Fruit fly (Drosophila melanogaster) whole organism, embryonic: ENCODE measurements around the gene CG16965.

Source experiments
- Abd-B ChIP-seq: fragments of 200-800 bp; sonication (Bioruptor generic); optimal IDR thresholded peaks from 2 replicates; lab custom pipeline; 2018; ENCODE audit warnings: missing biosample characterization, mild to moderate bottlenecking, missing genetic modification characterization, moderate library complexity
- Antp ChIP-seq: fragments of 200-800 bp; sonication (Bioruptor generic); optimal IDR thresholded peaks from 3 replicates; lab custom pipeline; 2016; ENCODE audit warnings: missing biosample characterization, missing genetic modification characterization
- CG12659 ChIP-seq: fragments of 200-800 bp; sonication (Bioruptor generic); optimal IDR thresholded peaks from 3 replicates; lab custom pipeline; 2017; ENCODE audit warnings: mild to moderate bottlenecking, missing biosample characterization, missing genetic modification reagents, missing genetic modification characterization
- CG13287 ChIP-seq: fragments of 200-800 bp; sonication (Bioruptor generic); IDR thresholded peaks from 2 replicates; pipeline ENCODE4 v1.3.6; 2022; ENCODE audit warnings: missing biosample characterization, missing genetic modification characterization; ENCODE audit not compliant: partially characterized antibody
- CG14710 ChIP-seq: fragments of 200-800 bp; sonication (Bioruptor generic); optimal IDR thresholded peaks from 3 replicates; lab custom pipeline; 2019; ENCODE audit warnings: missing biosample characterization, mild to moderate bottlenecking, missing genetic modification characterization, moderate library complexity
- CG1603 ChIP-seq: fragments of 200-800 bp; sonication (Bioruptor generic); optimal IDR thresholded peaks from 2 replicates; lab custom pipeline; 2019; ENCODE audit warnings: missing biosample characterization, mild to moderate bottlenecking, missing genetic modification characterization, moderate library complexity
- CG16813 ChIP-seq: fragments of 200-800 bp; sonication (Bioruptor generic); IDR thresholded peaks from 3 replicates; pipeline ENCODE4 v1.3.6; 2022; ENCODE audit warnings: missing biosample characterization, missing genetic modification characterization; ENCODE audit not compliant: partially characterized antibody
- CG17186 ChIP-seq: fragments of 200-800 bp; sonication (Bioruptor generic); optimal IDR thresholded peaks from 3 replicates; lab custom pipeline; 2017; ENCODE audit warnings: missing biosample characterization, missing genetic modification reagents, missing genetic modification characterization
- CG17829 ChIP-seq: fragments of 200-800 bp; optimal IDR thresholded peaks from 2 replicates; lab custom pipeline; 2019; ENCODE audit warnings: missing biosample characterization, mild to moderate bottlenecking, missing genetic modification characterization, moderate library complexity
- CG3281 ChIP-seq: fragments of 200-800 bp; sonication (Bioruptor generic); optimal IDR thresholded peaks from 3 replicates; lab custom pipeline; 2017; ENCODE audit warnings: missing biosample characterization, mild to moderate bottlenecking, missing genetic modification characterization
- CG33213 ChIP-seq: fragments of 200-800 bp; sonication (Bioruptor generic); optimal IDR thresholded peaks from 3 replicates; lab custom pipeline; 2016; ENCODE audit warnings: missing biosample characterization, missing genetic modification characterization
- CG34224 ChIP-seq: fragments of 200-800 bp; sonication (Bioruptor generic); IDR thresholded peaks from 3 replicates; pipeline ENCODE4 v1.3.6; 2022; ENCODE audit warnings: missing biosample characterization, missing genetic modification characterization; ENCODE audit not compliant: partially characterized antibody
- CG34376 ChIP-seq: fragments of 200-800 bp; sonication (Bioruptor generic); optimal IDR thresholded peaks from 2 replicates; lab custom pipeline; 2018; ENCODE audit warnings: missing biosample characterization, mild to moderate bottlenecking, missing genetic modification characterization
- CG3847 ChIP-seq: fragments of 200-800 bp; sonication (Bioruptor generic); IDR thresholded peaks from 2 replicates; pipeline ENCODE4 v1.3.6; 2022; ENCODE audit warnings: missing biosample characterization, missing genetic modification characterization
- CG4617 ChIP-seq: fragments of 200-800 bp; sonication (Bioruptor generic); optimal IDR thresholded peaks from 3 replicates; lab custom pipeline; 2016; ENCODE audit warnings: missing biosample characterization, missing genetic modification characterization, borderline replicate concordance
- CG7357 ChIP-seq: fragments of 200-800 bp; sonication (Bioruptor generic); IDR thresholded peaks from 3 replicates; pipeline ENCODE4 v1.3.6; 2022; ENCODE audit warnings: missing biosample characterization, missing genetic modification characterization
- CG8924 ChIP-seq: fragments of 200-800 bp; optimal IDR thresholded peaks from 3 replicates; lab custom pipeline; 2019; ENCODE audit warnings: missing biosample characterization, mild to moderate bottlenecking, missing genetic modification characterization, moderate library complexity
- CG9797 ChIP-seq: fragments of 200-800 bp; sonication (Bioruptor generic); optimal IDR thresholded peaks from 3 replicates; lab custom pipeline; 2018; ENCODE audit warnings: missing biosample characterization, mild to moderate bottlenecking, missing genetic modification characterization
- CG9876 ChIP-seq: fragments of 200-800 bp; sonication (Bioruptor generic); optimal IDR thresholded peaks from 2 replicates; lab custom pipeline; 2016; ENCODE audit warnings: missing biosample characterization, missing genetic modification characterization
- Dp ChIP-seq: fragments of 200-800 bp; sonication (Bioruptor generic); optimal IDR thresholded peaks from 2 replicates; lab custom pipeline; 2018; ENCODE audit warnings: missing biosample characterization, mild to moderate bottlenecking, missing genetic modification characterization, moderate library complexity
- E2f1 ChIP-seq: fragments of 200-800 bp; sonication (Bioruptor generic); IDR thresholded peaks from 2 replicates; pipeline ENCODE4 v1.3.6; 2022; ENCODE audit warnings: missing biosample characterization, missing genetic modification characterization
- E2f2 ChIP-seq: fragments of 200-800 bp; sonication (Bioruptor generic); IDR thresholded peaks from 2 replicates; pipeline ENCODE4 v1.3.6; 2022; ENCODE audit warnings: missing biosample characterization, missing genetic modification characterization
- Eip74EF ChIP-seq, 2 experiments: fragments of 200-800 bp in 1 of 2; fragments of >200 bp in 1 of 2; sonication (Bioruptor generic) in 1 of 2; optimal IDR thresholded peaks; 2 replicates each; lab custom pipeline; 2017 to 2019; ENCODE audit warnings: missing biosample characterization in 2 of 2, missing genetic modification characterization in 2 of 2, mild to moderate bottlenecking in 1 of 2, moderate library complexity in 1 of 2
- Ets97D ChIP-seq: fragments of 200-800 bp; sonication (Bioruptor generic); optimal IDR thresholded peaks from 3 replicates; lab custom pipeline; 2016; ENCODE audit warnings: missing biosample characterization, missing genetic modification characterization
- HmgZ ChIP-seq: fragments of 200-800 bp; sonication (Bioruptor generic); optimal IDR thresholded peaks from 2 replicates; lab custom pipeline; 2018; ENCODE audit warnings: missing biosample characterization, mild to moderate bottlenecking, missing genetic modification characterization
- MESR4 ChIP-seq: fragments of 200-800 bp; sonication (Bioruptor generic); optimal IDR thresholded peaks from 2 replicates; lab custom pipeline; 2018; ENCODE audit warnings: missing biosample characterization, mild to moderate bottlenecking, missing genetic modification characterization, moderate library complexity
- Sin3A ChIP-seq: fragments of >200 bp; optimal IDR thresholded peaks from 2 replicates; lab custom pipeline; 2018
- YL-1 ChIP-seq: fragments of 200-800 bp; sonication (Bioruptor generic); optimal IDR thresholded peaks from 3 replicates; lab custom pipeline; 2017; ENCODE audit warnings: missing biosample characterization, mild to moderate bottlenecking, missing genetic modification characterization
- amos ChIP-seq: fragments of 200-800 bp; sonication (Bioruptor generic); IDR thresholded peaks from 2 replicates; pipeline ENCODE4 v1.3.6; 2022; ENCODE audit warnings: missing biosample characterization, missing genetic modification characterization; ENCODE audit not compliant: partially characterized antibody
- ash1 ChIP-seq: fragments of 200-800 bp; sonication (Bioruptor generic); optimal IDR thresholded peaks from 2 replicates; lab custom pipeline; 2018; ENCODE audit warnings: missing biosample characterization, mild to moderate bottlenecking, missing genetic modification characterization
- chinmo ChIP-seq: fragments of 200-800 bp; sonication (Bioruptor generic); IDR thresholded peaks from 4 replicates; pipeline ENCODE4 v1.3.6; 2022; ENCODE audit warnings: missing biosample characterization, missing genetic modification characterization; ENCODE audit not compliant: partially characterized antibody
- chm ChIP-seq: fragments of 200-800 bp; sonication (Bioruptor generic); IDR thresholded peaks from 2 replicates; pipeline ENCODE4 v1.3.6; 2022; ENCODE audit warnings: missing biosample characterization, missing genetic modification characterization
- ci ChIP-seq: fragments of 200-800 bp; sonication (Bioruptor generic); IDR thresholded peaks from 3 replicates; pipeline ENCODE4 v1.3.6; 2022; ENCODE audit warnings: missing biosample characterization, missing genetic modification characterization
- cwo ChIP-seq: fragments of 200-800 bp; sonication (Bioruptor generic); optimal IDR thresholded peaks from 3 replicates; lab custom pipeline; 2017; ENCODE audit warnings: missing biosample characterization, missing genetic modification characterization, mild to moderate bottlenecking, moderate library complexity, missing genetic modification reagents
- ewg ChIP-seq: fragments of 200-800 bp; sonication (Bioruptor generic); optimal IDR thresholded peaks from 3 replicates; lab custom pipeline; 2017; ENCODE audit warnings: mild to moderate bottlenecking, missing biosample characterization, missing genetic modification reagents, missing genetic modification characterization
- fd3F ChIP-seq: fragments of 200-800 bp; sonication (Bioruptor generic); optimal IDR thresholded peaks from 2 replicates; lab custom pipeline; 2018; ENCODE audit warnings: missing biosample characterization, mild to moderate bottlenecking, missing genetic modification characterization, moderate library complexity
- knrl ChIP-seq: fragments of 200-800 bp; sonication (Bioruptor generic); IDR thresholded peaks from 3 replicates; pipeline ENCODE4 v1.3.6; 2022; ENCODE audit warnings: missing biosample characterization, missing genetic modification characterization; ENCODE audit not compliant: partially characterized antibody
- nmo ChIP-seq: fragments of 200-800 bp; sonication (Bioruptor generic); optimal IDR thresholded peaks from 2 replicates; lab custom pipeline; 2018; ENCODE audit warnings: missing biosample characterization, mild to moderate bottlenecking, missing genetic modification characterization, moderate library complexity
- pros ChIP-seq: fragments of 200-800 bp; sonication (Bioruptor generic); optimal IDR thresholded peaks from 3 replicates; lab custom pipeline; 2019; ENCODE audit warnings: missing biosample characterization, mild to moderate bottlenecking, missing genetic modification characterization, moderate library complexity
- ranshi ChIP-seq: fragments of 200-800 bp; sonication (Bioruptor generic); IDR thresholded peaks from 2 replicates; pipeline ENCODE4 v1.3.6; 2022; ENCODE audit warnings: missing biosample characterization, missing genetic modification characterization
- repo ChIP-seq: fragments of 200-800 bp; sonication (Bioruptor generic); optimal IDR thresholded peaks from 2 replicates; lab custom pipeline; 2016; ENCODE audit warnings: missing biosample characterization, missing genetic modification characterization
- row ChIP-seq: fragments of 200-800 bp; sonication (Bioruptor generic); IDR thresholded peaks from 3 replicates; pipeline ENCODE4 v1.3.6; 2022; ENCODE audit warnings: missing biosample characterization, missing genetic modification characterization
- schlank ChIP-seq: fragments of 200-800 bp; sonication (Bioruptor generic); optimal IDR thresholded peaks from 2 replicates; lab custom pipeline; 2018; ENCODE audit warnings: missing biosample characterization, mild to moderate bottlenecking, missing genetic modification characterization
- sens-2 ChIP-seq: fragments of 200-800 bp; sonication (Bioruptor generic); IDR thresholded peaks from 2 replicates; pipeline ENCODE4 v1.3.6; 2022; ENCODE audit warnings: missing biosample characterization, missing genetic modification characterization
- trem ChIP-seq: fragments of 200-800 bp; optimal IDR thresholded peaks from 3 replicates; lab custom pipeline; 2019; ENCODE audit warnings: missing biosample characterization, mild to moderate bottlenecking, missing genetic modification characterization, moderate library complexity
- tup ChIP-seq: fragments of 200-800 bp; sonication (Bioruptor generic); optimal IDR thresholded peaks from 2 replicates; lab custom pipeline; 2016; ENCODE audit warnings: missing biosample characterization, mild to moderate bottlenecking, missing genetic modification characterization, moderate library complexity
- vnd ChIP-seq: fragments of 200-800 bp; sonication (Bioruptor generic); IDR thresholded peaks from 3 replicates; pipeline ENCODE4 v1.3.6; 2022; ENCODE audit warnings: missing biosample characterization, missing genetic modification characterization; ENCODE audit not compliant: partially characterized antibody
- vvl ChIP-seq: fragments of 200-800 bp; sonication (Bioruptor generic); IDR thresholded peaks from 2 replicates; pipeline ENCODE4 v1.3.6; 2022; ENCODE audit warnings: missing biosample characterization, missing genetic modification characterization

The CG16965 gene

DNA sequence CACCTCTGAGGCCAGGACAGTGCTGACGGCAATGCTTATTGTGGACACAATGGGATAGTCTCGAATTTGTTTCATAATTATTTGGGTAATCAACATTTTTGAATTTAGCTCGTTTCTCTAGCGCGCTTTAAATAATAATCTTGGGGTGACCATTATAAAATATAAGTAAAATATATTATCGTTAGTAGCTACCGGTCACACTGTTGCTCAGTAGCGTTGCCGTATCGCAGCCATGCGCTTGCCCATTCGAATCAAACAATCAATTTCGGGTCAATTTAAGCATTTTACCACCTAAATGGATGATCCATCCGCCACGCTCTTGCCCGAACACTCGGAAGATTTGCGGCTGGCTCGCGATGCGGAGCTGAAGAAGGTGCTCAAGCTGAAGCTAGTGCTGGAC, 8.3 kb downstream of the CG16965 start, which contains the start of the genes zuc and dgt2:
Gene zuc, minus strand, starts transcription at position 154 of the 400 bp plus-strand sequence.
Gene dgt2, plus strand, starts transcription at position 208 of the 400 bp plus-strand sequence.
- TF ChIP-seq Eip74EF (GFP tag; optimal IDR thresholded peaks at IDR 0.05; lab: Kevin White, UChicago) (no peak), HmgZ (tag; lab: Kevin White, UChicago) (peak; percentile 28), chinmo (GFP tag; lab: Robert Waterston, UW) (no peak), Dp (peak; percentile 83), CG9876 (GFP tag; lab: Kevin White, UChicago) (no peak), vnd (0 out of 3 replicates have a peak, but pooled peaks have one; percentile 29), Sin3A (lab: Kevin White, UChicago) (peak; percentile 14), CG17186 (peak; percentile 5), CG3847 (peak; percentile 36; the same call in 1 of the 2 replicates), CG3281 (peak; percentile 12), MESR4 (GFP tag; lab: Kevin White, UChicago) (peak; percentile 53), amos (GFP tag; lab: Robert Waterston, UW) (peak; percentile 35; the same call in 1 of the 2 replicates), repo (GFP tag; lab: Kevin White, UChicago) (no peak), CG1603 (tag; lab: Kevin White, UChicago) (peak; percentile 45), CG34376 (GFP tag; lab: Kevin White, UChicago) (peak; percentile 15), CG12659 (GFP tag; lab: Kevin White, UChicago) (peak; percentile 11), sens-2 (GFP tag; lab: Robert Waterston, UW) (no peak), CG9797 (GFP tag; lab: Kevin White, UChicago) (peak; percentile 71), E2f2 (peak; percentile 92), CG17829 (tag; lab: Kevin White, UChicago) (peak; percentile 11), Ets97D (GFP tag; lab: Kevin White, UChicago) (peak; percentile 22), CG33213 (GFP tag; lab: Kevin White, UChicago) (no peak), ewg (peak; percentile 75), CG13287 (GFP tag; lab: Robert Waterston, UW) (peak; percentile 58), cwo (GFP tag; lab: Kevin White, UChicago) (no peak), schlank (tag; lab: Kevin White, UChicago) (no peak), Antp (GFP tag; lab: Kevin White, UChicago) (no peak), ci (GFP tag; lab: Robert Waterston, UW) (0 out of 3 replicates have a peak, but pooled peaks have one; percentile 51), CG7357 (no peak), nmo (GFP tag; lab: Kevin White, UChicago) (peak; percentile 6), fd3F (GFP tag; lab: Kevin White, UChicago) (no peak), ranshi (GFP tag; lab: Robert Waterston, UW) (peak; percentile 91), CG16813 (GFP tag; lab: Robert Waterston, UW) (peak; percentile 31; the same call in 1 of the 3 replicates), chm (GFP tag; lab: Robert Waterston, UW) (no peak), YL-1 (GFP tag; lab: Kevin White, UChicago) (peak; percentile 29), CG14710 (tag; lab: Kevin White, UChicago) (peak; percentile 14), Abd-B (GFP tag; lab: Kevin White, UChicago) (peak; percentile 16), vvl (GFP tag; lab: Robert Waterston, UW) (peak; percentile 22; the same call in 1 of the 2 replicates), E2f1 (GFP tag; lab: Robert Waterston, UW) (no peak), tup (no peak), row (GFP tag; lab: Robert Waterston, UW) (peak; percentile 27; the same call in 1 of the 3 replicates), knrl (0 out of 3 replicates have a peak, but pooled peaks have one; percentile 9), pros (GFP tag; lab: Kevin White, UChicago) (no peak), CG4617 (GFP tag; lab: Kevin White, UChicago) (peak; percentile 76), CG8924 (tag; lab: Kevin White, UChicago) (peak; percentile 10), ash1 (no peak), CG34224 (peak; percentile 44; the same call in 1 of the 3 replicates), trem (peak; percentile 64)
